Fruit fly (Drosophila melanogaster): ENCODE measurements around the gene CG34150.

dm6 chr3R:24773422-24773821, 40.6 kb upstream of the CG34150 start:
- TF ChIP-seq CG32006 (GFP tag; optimal IDR thresholded peaks at IDR 0.05) (peak; percentile 54), Smox (GFP tag; optimal IDR thresholded peaks at IDR 0.05) (no peak)
